Fruit fly (Drosophila melanogaster) whole organism: Measurements from ENCODE around the gene dunk.

Source experiments
- CG8478 ChIP-seq: fragments of >200 bp; optimal IDR thresholded peaks from 2 replicates; lab custom pipeline; 2018; ENCODE audit warnings: inconsistent platforms
- Dll ChIP-seq: fragments of >200 bp; optimal IDR thresholded peaks from 2 replicates; lab custom pipeline; 2017
- EcR ChIP-seq, 2 experiments: fragments of >200 bp; optimal IDR thresholded peaks; 2 replicates each; lab custom pipeline; 2017; ENCODE audit warnings: missing biosample characterization in 2 of 2, missing genetic modification characterization in 2 of 2, missing genetic modification reagents in 2 of 2
- pan ChIP-seq: fragments of >200 bp; optimal IDR thresholded peaks from 2 replicates; lab custom pipeline; 2017
- psq ChIP-seq: fragments of >200 bp; optimal IDR thresholded peaks from 2 replicates; lab custom pipeline; 2017
- usp ChIP-seq: fragments of >200 bp; optimal IDR thresholded peaks from 2 replicates; lab custom pipeline; 2017; ENCODE audit warnings: missing biosample characterization, missing genetic modification characterization, mixed read lengths

- TF ChIP-seq usp (no peak), pan (lab: Kevin White, UChicago) (no peak), CG8478 (lab: Kevin White, UChicago) (no peak), psq (lab: Kevin White, UChicago) (no peak), Dll (lab: Kevin White, UChicago) (no peak), EcR (GFP tag; optimal IDR thresholded peaks at IDR 0.05; lab: Kevin White, UChicago) (no peak)
These were observed 20.2 kb upstream of the dunk start, which contains the start of gene CG42748 for dm6 chr2L:22131171-22131675.
